Fruit fly (Drosophila melanogaster) whole organism, embryonic: ENCODE data around the gene CG15199.

Source experiments
- CG10147 ChIP-seq: fragments of 200-800 bp; sonication (Bioruptor generic); optimal IDR thresholded peaks from 2 replicates; lab custom pipeline; 2019; ENCODE audit warnings: missing biosample characterization, mild to moderate bottlenecking, missing genetic modification characterization, moderate library complexity
- CG10979 ChIP-seq: fragments of 200-800 bp; sonication (Bioruptor generic); optimal IDR thresholded peaks from 2 replicates; lab custom pipeline; 2018; ENCODE audit warnings: missing biosample characterization, mild to moderate bottlenecking, missing genetic modification characterization, moderate library complexity
- CG11696 ChIP-seq: fragments of 200-800 bp; sonication (Bioruptor generic); IDR thresholded peaks from 2 replicates; pipeline ENCODE4 v1.3.6; 2022; ENCODE audit warnings: missing biosample characterization, missing genetic modification characterization
- CG11723 ChIP-seq: fragments of 200-800 bp; sonication (Bioruptor generic); optimal IDR thresholded peaks from 2 replicates; lab custom pipeline; 2017; ENCODE audit warnings: missing biosample characterization, mild to moderate bottlenecking, missing genetic modification characterization
- CG14014 ChIP-seq: fragments of 200-800 bp; sonication (Bioruptor generic); IDR thresholded peaks from 2 replicates; pipeline ENCODE4 v1.3.6; 2022; ENCODE audit warnings: missing biosample characterization, missing genetic modification characterization
- CG15479 ChIP-seq: fragments of 200-800 bp; sonication (Bioruptor generic); optimal IDR thresholded peaks from 3 replicates; lab custom pipeline; 2019; ENCODE audit warnings: missing biosample characterization, mild to moderate bottlenecking, missing genetic modification characterization, moderate library complexity
- CG1602 ChIP-seq: fragments of 200-800 bp; sonication (Bioruptor generic); optimal IDR thresholded peaks from 3 replicates; lab custom pipeline; 2016; ENCODE audit warnings: missing biosample characterization, missing genetic modification characterization
- CG17359 ChIP-seq: fragments of 200-800 bp; sonication (Bioruptor generic); optimal IDR thresholded peaks from 3 replicates; lab custom pipeline; 2018; ENCODE audit warnings: missing biosample characterization, mild to moderate bottlenecking, missing genetic modification characterization, moderate library complexity
- CG2199 ChIP-seq: fragments of 200-800 bp; sonication (Bioruptor generic); IDR thresholded peaks from 3 replicates; pipeline ENCODE4 v1.3.6; 2022; ENCODE audit warnings: missing biosample characterization, missing genetic modification characterization
- CG30403 ChIP-seq: fragments of 200-800 bp; sonication (Bioruptor generic); optimal IDR thresholded peaks from 3 replicates; lab custom pipeline; 2016; ENCODE audit warnings: missing biosample characterization, missing genetic modification characterization
- CG32532 ChIP-seq: fragments of 200-800 bp; sonication (Bioruptor generic); IDR thresholded peaks from 2 replicates; pipeline ENCODE4 v1.3.6; 2022; ENCODE audit warnings: missing biosample characterization, missing genetic modification characterization
- CG32772 ChIP-seq: fragments of 200-800 bp; sonication (Bioruptor generic); IDR thresholded peaks from 2 replicates; pipeline ENCODE4 v1.3.6; 2022; ENCODE audit warnings: missing biosample characterization, missing genetic modification characterization
- CG34422 ChIP-seq: fragments of 200-800 bp; sonication (Bioruptor generic); IDR thresholded peaks from 3 replicates; pipeline ENCODE4 v1.3.6; 2022; ENCODE audit warnings: missing biosample characterization, missing genetic modification characterization
- CG42726 ChIP-seq: fragments of 200-800 bp; sonication (Bioruptor generic); IDR thresholded peaks from 2 replicates; pipeline ENCODE4 v1.3.6; 2022; ENCODE audit warnings: missing biosample characterization, missing genetic modification characterization; ENCODE audit not compliant: partially characterized antibody
- CG4404 ChIP-seq: fragments of 200-800 bp; sonication (Bioruptor generic); IDR thresholded peaks from 2 replicates; pipeline ENCODE4 v1.3.6; 2022; ENCODE audit warnings: missing biosample characterization, missing genetic modification characterization
- CG8290 ChIP-seq, 3 experiments: fragments of 200-800 bp; sonication (Bioruptor generic); optimal IDR thresholded peaks; 2 replicates each; lab custom pipeline; 2016 to 2019; ENCODE audit warnings: missing biosample characterization in 3 of 3, missing genetic modification characterization in 3 of 3, mild to moderate bottlenecking in 2 of 3, moderate library complexity in 1 of 3
- CG9437 ChIP-seq: fragments of 200-800 bp; sonication (Bioruptor generic); optimal IDR thresholded peaks from 2 replicates; lab custom pipeline; 2018; ENCODE audit warnings: missing biosample characterization, mild to moderate bottlenecking, missing genetic modification characterization
- CG9817 ChIP-seq: fragments of 200-800 bp; sonication (Bioruptor generic); optimal IDR thresholded peaks from 2 replicates; lab custom pipeline; 2018; ENCODE audit warnings: missing biosample characterization, mild to moderate bottlenecking, missing genetic modification characterization, moderate library complexity
- CG9876 ChIP-seq: fragments of 200-800 bp; sonication (Bioruptor generic); optimal IDR thresholded peaks from 2 replicates; lab custom pipeline; 2016; ENCODE audit warnings: missing biosample characterization, missing genetic modification characterization
- Dfd ChIP-seq, 2 experiments: fragments of >200 bp; optimal IDR thresholded peaks; 2 replicates each; lab custom pipeline; 2017; ENCODE audit warnings: missing biosample characterization in 2 of 2, missing genetic modification characterization in 2 of 2
- Doc3 ChIP-seq: fragments of 200-800 bp; sonication (Bioruptor generic); IDR thresholded peaks from 3 replicates; pipeline ENCODE4 v1.3.6; 2022; ENCODE audit warnings: missing biosample characterization, missing genetic modification characterization; ENCODE audit not compliant: partially characterized antibody
- Gug ChIP-seq: fragments of 200-800 bp; sonication (Bioruptor generic); IDR thresholded peaks from 4 replicates; pipeline ENCODE4 v1.3.6; 2022; ENCODE audit warnings: missing biosample characterization, missing genetic modification characterization
- HLH3B ChIP-seq: fragments of 200-800 bp; sonication (Bioruptor generic); IDR thresholded peaks from 2 replicates; pipeline ENCODE4 v1.3.6; 2022; ENCODE audit warnings: missing biosample characterization, missing genetic modification characterization
- Hr39 ChIP-seq: fragments of >200 bp; optimal IDR thresholded peaks from 2 replicates; lab custom pipeline; 2017
- Lpt ChIP-seq: fragments of >200 bp; optimal IDR thresholded peaks from 2 replicates; lab custom pipeline; 2018; ENCODE audit warnings: missing biosample characterization, missing genetic modification characterization
- Max ChIP-seq: fragments of 200-800 bp; sonication (Bioruptor generic); optimal IDR thresholded peaks from 2 replicates; lab custom pipeline; 2016; ENCODE audit warnings: missing biosample characterization, mild to moderate bottlenecking, missing genetic modification characterization
- NFAT ChIP-seq: fragments of 200-800 bp; sonication (Bioruptor generic); IDR thresholded peaks from 2 replicates; pipeline ENCODE4 v1.3.6; 2022; ENCODE audit warnings: missing biosample characterization, missing genetic modification characterization
- Ptx1 ChIP-seq: fragments of 200-800 bp; sonication (Bioruptor generic); IDR thresholded peaks from 2 replicates; pipeline ENCODE4 v1.3.6; 2022; ENCODE audit warnings: missing biosample characterization, missing genetic modification characterization
- Rx ChIP-seq: fragments of 200-800 bp; sonication (Bioruptor generic); IDR thresholded peaks from 2 replicates; pipeline ENCODE4 v1.3.6; 2022; ENCODE audit warnings: missing biosample characterization, missing genetic modification characterization
- Six4 ChIP-seq: fragments of 200-800 bp; sonication (Bioruptor generic); optimal IDR thresholded peaks from 2 replicates; lab custom pipeline; 2016; ENCODE audit warnings: missing biosample characterization, missing genetic modification characterization
- YL-1 ChIP-seq: fragments of 200-800 bp; sonication (Bioruptor generic); optimal IDR thresholded peaks from 3 replicates; lab custom pipeline; 2017; ENCODE audit warnings: missing biosample characterization, mild to moderate bottlenecking, missing genetic modification characterization
- cg ChIP-seq: fragments of 200-800 bp; sonication (Bioruptor generic); optimal IDR thresholded peaks from 3 replicates; lab custom pipeline; 2019; ENCODE audit warnings: missing biosample characterization, mild to moderate bottlenecking, missing genetic modification characterization, moderate library complexity
- ci ChIP-seq: fragments of 200-800 bp; sonication (Bioruptor generic); IDR thresholded peaks from 3 replicates; pipeline ENCODE4 v1.3.6; 2022; ENCODE audit warnings: missing biosample characterization, missing genetic modification characterization
- crol ChIP-seq: fragments of 200-800 bp; sonication (Bioruptor generic); IDR thresholded peaks from 2 replicates; pipeline ENCODE4 v1.3.6; 2022; ENCODE audit warnings: missing biosample characterization, missing genetic modification characterization
- hbn ChIP-seq: fragments of 200-800 bp; sonication (Bioruptor generic); IDR thresholded peaks from 2 replicates; pipeline ENCODE4 v1.3.6; 2022; ENCODE audit warnings: missing biosample characterization, missing genetic modification characterization; ENCODE audit not compliant: partially characterized antibody
- inv ChIP-seq: fragments of 200-800 bp; sonication (Bioruptor generic); IDR thresholded peaks from 2 replicates; pipeline ENCODE4 v1.3.6; 2022; ENCODE audit warnings: missing biosample characterization, missing genetic modification characterization; ENCODE audit not compliant: partially characterized antibody
- jumu ChIP-seq: fragments of 200-800 bp; sonication (Bioruptor generic); optimal IDR thresholded peaks from 3 replicates; lab custom pipeline; 2016; ENCODE audit warnings: missing biosample characterization, missing genetic modification characterization
- klu ChIP-seq: fragments of 200-800 bp; sonication (Bioruptor generic); IDR thresholded peaks from 2 replicates; pipeline ENCODE4 v1.3.6; 2022; ENCODE audit warnings: missing biosample characterization, missing genetic modification characterization
- pan ChIP-seq, 4 experiments: fragments of >200 bp in 3 of 4; fragments of 200-800 bp in 1 of 4; sonication (Bioruptor generic) in 1 of 4; optimal IDR thresholded peaks in 3 of 4; IDR thresholded peaks in 1 of 4; 2 replicates each; pipeline versions ENCODE4 v1.3.6 to Lab custom; 2017 to 2022; ENCODE audit warnings: missing biosample characterization in 2 of 4, missing genetic modification characterization in 2 of 4, mixed read lengths in 1 of 4
- phol ChIP-seq: fragments of 200-800 bp; sonication (Bioruptor generic); optimal IDR thresholded peaks from 3 replicates; lab custom pipeline; 2018; ENCODE audit warnings: missing biosample characterization, mild to moderate bottlenecking, missing genetic modification characterization, moderate library complexity
- prd ChIP-seq, 3 experiments: fragments of >200 bp in 2 of 3; fragments of 200-800 bp in 1 of 3; sonication (Bioruptor generic) in 1 of 3; optimal IDR thresholded peaks in 2 of 3; IDR thresholded peaks in 1 of 3; 2 replicates in 2 of 3; 3 replicates in 1 of 3; pipeline versions ENCODE4 v1.3.6 to Lab custom; 2017 to 2022; ENCODE audit warnings: missing biosample characterization in 1 of 3, missing genetic modification characterization in 1 of 3
- row ChIP-seq: fragments of 200-800 bp; sonication (Bioruptor generic); IDR thresholded peaks from 3 replicates; pipeline ENCODE4 v1.3.6; 2022; ENCODE audit warnings: missing biosample characterization, missing genetic modification characterization
- sd ChIP-seq: fragments of 200-800 bp; sonication (Bioruptor generic); optimal IDR thresholded peaks from 3 replicates; lab custom pipeline; 2018; ENCODE audit warnings: missing biosample characterization, mild to moderate bottlenecking, missing genetic modification characterization, moderate library complexity
- sens ChIP-seq: fragments of 200-800 bp; sonication (Bioruptor generic); peaks from one replicate; lab custom pipeline; 2016; ENCODE audit warnings: missing biosample characterization, missing genetic modification characterization
- sisA ChIP-seq: fragments of 200-800 bp; sonication (Bioruptor generic); IDR thresholded peaks from 2 replicates; pipeline ENCODE4 v1.3.6; 2022; ENCODE audit warnings: missing biosample characterization, missing genetic modification characterization
- tup ChIP-seq: fragments of 200-800 bp; sonication (Bioruptor generic); optimal IDR thresholded peaks from 2 replicates; lab custom pipeline; 2016; ENCODE audit warnings: missing biosample characterization, mild to moderate bottlenecking, missing genetic modification characterization, moderate library complexity
- vfl ChIP-seq: fragments of 200-800 bp; sonication (Bioruptor generic); optimal IDR thresholded peaks from 2 replicates; lab custom pipeline; 2016; ENCODE audit warnings: missing biosample characterization, missing genetic modification characterization
- vvl ChIP-seq: fragments of 200-800 bp; sonication (Bioruptor generic); IDR thresholded peaks from 2 replicates; pipeline ENCODE4 v1.3.6; 2022; ENCODE audit warnings: missing biosample characterization, missing genetic modification characterization

Gene CG15199

dm6 chrX:11108845-11109450, 32.7 kb downstream of the CG15199 start (continued):
- TF ChIP-seq CG34422 (GFP tag; lab: Robert Waterston, UW) (peak; percentile 74; the same call in 2 of the 3 replicates), NFAT (GFP tag; lab: Robert Waterston, UW) (peak; percentile 29; the same call in 1 of the 2 replicates), prd (optimal IDR thresholded peaks at IDR 0.05; lab: Kevin White, UChicago) (no peak), prd (GFP tag; IDR thresholded peaks at IDR 0.05; lab: Robert Waterston, UW) (peak; percentile 36; the same call in 1 of the 3 replicates), pan (optimal IDR thresholded peaks at IDR 0.05; lab: Kevin White, UChicago) (no peak), pan (GFP tag; optimal IDR thresholded peaks at IDR 0.05 in 1 of 2, IDR thresholded peaks at IDR 0.05 in 1 of 2) (peak in 1 of 2 experiments; percentile 56), Six4 (GFP tag; lab: Kevin White, UChicago) (peak; percentile 25), CG14014 (GFP tag; lab: Robert Waterston, UW) (peak; percentile 19; the same call in 1 of the 2 replicates), HLH3B (GFP tag; lab: Robert Waterston, UW) (peak; percentile 45), phol (tag; lab: Kevin White, UChicago) (peak; percentile 12), Doc3 (GFP tag; lab: Robert Waterston, UW) (no peak), cg (GFP tag; lab: Kevin White, UChicago) (peak; percentile 54), CG10147 (no peak), CG11696 (no peak), CG9876 (GFP tag; lab: Kevin White, UChicago) (no peak), vfl (GFP tag; lab: Kevin White, UChicago) (no peak), CG17359 (peak; percentile 15), sd (tag; lab: Kevin White, UChicago) (peak; percentile 41), tup (GFP tag; lab: Kevin White, UChicago) (no peak), ci (0 out of 3 replicates have a peak, but pooled peaks have one; percentile 7), crol (GFP tag; lab: Robert Waterston, UW) (0 out of 2 replicates have a peak, but pooled peaks have one; percentile 16), CG9817 (peak; percentile 6), Dfd (GFP tag; optimal IDR thresholded peaks at IDR 0.05; lab: Kevin White, UChicago) (peak in 1 of 2 experiments; percentile 68), klu (no peak), YL-1 (GFP tag; lab: Kevin White, UChicago) (peak; percentile 49), sens (GFP tag; lab: Kevin White, UChicago) (peak; percentile 75), CG10979 (tag; lab: Kevin White, UChicago) (no peak), Max (GFP tag; lab: Kevin White, UChicago) (peak; percentile 7), row (GFP tag; lab: Robert Waterston, UW) (peak; percentile 52), CG9437 (GFP tag; lab: Kevin White, UChicago) (no peak), CG32772 (GFP tag; lab: Robert Waterston, UW) (no peak), sisA (0 out of 2 replicates have a peak, but pooled peaks have one; percentile 20), CG30403 (GFP tag; lab: Kevin White, UChicago) (peak; percentile 48), CG1602 (GFP tag; lab: Kevin White, UChicago) (no peak), jumu (GFP tag; lab: Kevin White, UChicago) (no peak), vvl (GFP tag; lab: Robert Waterston, UW) (peak; percentile 36; the same call in 1 of the 2 replicates), CG4404 (GFP tag; lab: Robert Waterston, UW) (no peak), CG11723 (GFP tag; lab: Kevin White, UChicago) (no peak), Rx (no peak), Ptx1 (GFP tag; lab: Robert Waterston, UW) (peak; percentile 38; the same call in 1 of the 2 replicates), CG32532 (GFP tag; lab: Robert Waterston, UW) (peak; percentile 53; the same call in 1 of the 2 replicates), inv (GFP tag; lab: Robert Waterston, UW) (no peak), CG42726 (GFP tag; lab: Robert Waterston, UW) (0 out of 2 replicates have a peak, but pooled peaks have one; percentile 36), Lpt (GFP tag; lab: Kevin White, UChicago) (no peak), CG2199 (GFP tag; lab: Robert Waterston, UW) (0 out of 3 replicates have a peak, but pooled peaks have one; percentile 16), Hr39 (lab: Kevin White, UChicago) (no peak), hbn (GFP tag; lab: Robert Waterston, UW) (no peak), CG8290 (GFP tag; optimal IDR thresholded peaks at IDR 0.05; lab: Kevin White, UChicago) (no peak), CG8290 (tag; optimal IDR thresholded peaks at IDR 0.05; lab: Kevin White, UChicago) (peak in 1 of 2 experiments; percentile 16), Gug (GFP tag; lab: Robert Waterston, UW) (peak; percentile 12; the same call in 1 of the 4 replicates), CG15479 (GFP tag; lab: Kevin White, UChicago) (peak; percentile 82)
